Worm (Caenorhabditis elegans) whole organism, L1 larva: ENCODE data around the gene F23B12.1.

ENCODE experiments used
- C16A3.4 ChIP-seq: fragments of 150-350 bp; optimal IDR thresholded peaks from 2 replicates; lab custom pipeline; 2014; ENCODE audit warnings: missing biosample characterization, missing genetic modification characterization
- blmp-1 ChIP-seq: fragments of 150-350 bp; optimal IDR thresholded peaks from 2 replicates; lab custom pipeline; 2014; ENCODE audit warnings: missing biosample characterization, missing genetic modification characterization
- ceh-82 ChIP-seq, 3 experiments: fragments of 150-350 bp in 1 of 3; sonication (generic microtip) in 2 of 3; optimal IDR thresholded peaks; 2 replicates each; lab custom pipeline; 2014 to 2017; ENCODE audit warnings: missing biosample characterization in 3 of 3, missing genetic modification characterization in 3 of 3
- ceh-88 ChIP-seq: fragments of 200-800 bp; sonication (Bioruptor generic); IDR thresholded peaks from 2 replicates; pipeline ENCODE4 v1.3.6; 2022; ENCODE audit warnings: missing genetic modification characterization, missing compliant biosample characterization
- dpl-1 ChIP-seq, 3 experiments: fragments of 150-350 bp in 2 of 3; sonication (generic microtip) in 1 of 3; optimal IDR thresholded peaks; 2 replicates each; lab custom pipeline; 2014 to 2017; ENCODE audit warnings: missing biosample characterization in 3 of 3, missing genetic modification characterization in 3 of 3, missing genetic modification reagents in 3 of 3
- efl-1 ChIP-seq, 4 experiments: fragments of 150-350 bp; optimal IDR thresholded peaks in 3 of 4; peaks in 1 of 4; 1 replicate in 1 of 4; 2 replicates in 3 of 4; lab custom pipeline; 2014; ENCODE audit warnings: missing biosample characterization in 2 of 4, missing genetic modification characterization in 2 of 4, missing genetic modification reagents in 2 of 4
- egl-27 ChIP-seq, 2 experiments: fragments of 150-350 bp in 1 of 2; sonication (generic microtip); optimal IDR thresholded peaks; 3 replicates each; lab custom pipeline; 2017 to 2018; ENCODE audit warnings: missing biosample characterization in 2 of 2, missing genetic modification characterization in 2 of 2, missing genetic modification reagents in 2 of 2
- elt-3 ChIP-seq, 6 experiments: fragments of 150-350 bp in 1 of 6; sonication (generic microtip); optimal IDR thresholded peaks; 2 replicates each; lab custom pipeline; 2017 to 2018; ENCODE audit warnings: missing biosample characterization in 6 of 6, missing genetic modification characterization in 6 of 6, inconsistent platforms in 1 of 6
- fkh-10 ChIP-seq: sonication (generic microtip); optimal IDR thresholded peaks from 2 replicates; lab custom pipeline; 2017; ENCODE audit warnings: missing biosample characterization, missing genetic modification reagents, missing genetic modification characterization
- fkh-4 ChIP-seq: sonication (generic microtip); optimal IDR thresholded peaks from 2 replicates; lab custom pipeline; 2016; ENCODE audit warnings: missing compliant biosample characterization, missing genetic modification characterization, borderline replicate concordance
- hlh-17 ChIP-seq: fragments of 200-800 bp; sonication (Bioruptor generic); optimal IDR thresholded peaks from 2 replicates; lab custom pipeline; 2018; ENCODE audit warnings: missing genetic modification characterization, mild to moderate bottlenecking, missing compliant biosample characterization, moderate library complexity, borderline replicate concordance
- jun-1 ChIP-seq: fragments of 150-350 bp; optimal IDR thresholded peaks from 2 replicates; lab custom pipeline; 2014; ENCODE audit warnings: missing biosample characterization, missing genetic modification reagents, missing genetic modification characterization
- lin-14 ChIP-seq: fragments of 200-800 bp; sonication (Bioruptor generic); optimal IDR thresholded peaks from 2 replicates; lab custom pipeline; 2018; ENCODE audit warnings: mild to moderate bottlenecking, missing genetic modification characterization, moderate library complexity, missing compliant biosample characterization
- lin-35 ChIP-seq, 2 experiments: fragments of 150-350 bp; optimal IDR thresholded peaks; 2 replicates each; lab custom pipeline; 2014; ENCODE audit warnings: missing biosample characterization in 2 of 2, missing genetic modification characterization in 2 of 2, missing genetic modification reagents in 2 of 2
- lsy-2 ChIP-seq, 2 experiments: fragments of 150-350 bp; optimal IDR thresholded peaks; 2 replicates each; lab custom pipeline; 2014; ENCODE audit warnings: missing biosample characterization in 2 of 2, missing genetic modification characterization in 2 of 2
- mab-9 ChIP-seq: fragments of 200-800 bp; sonication (Bioruptor generic); IDR thresholded peaks from 2 replicates; pipeline ENCODE4 v1.3.6; 2022; ENCODE audit warnings: missing genetic modification reagents, missing genetic modification characterization, missing compliant biosample characterization
- nhr-20 ChIP-seq: sonication (generic microtip); optimal IDR thresholded peaks from 2 replicates; lab custom pipeline; 2016; ENCODE audit warnings: mild to moderate bottlenecking, missing genetic modification characterization, missing compliant biosample characterization
- nhr-47 ChIP-seq: sonication (generic microtip); optimal IDR thresholded peaks from 2 replicates; lab custom pipeline; 2016; ENCODE audit warnings: mild to moderate bottlenecking, missing genetic modification characterization, moderate library complexity, missing compliant biosample characterization
- nhr-71 ChIP-seq: sonication (generic microtip); optimal IDR thresholded peaks from 2 replicates; lab custom pipeline; 2016; ENCODE audit warnings: mild to moderate bottlenecking, missing genetic modification characterization, moderate library complexity, missing compliant biosample characterization
- nhr-85 ChIP-seq: sonication (generic microtip); peaks from one replicate; lab custom pipeline; 2016; ENCODE audit warnings: missing genetic modification characterization, inconsistent platforms, missing compliant biosample characterization
- pag-3 ChIP-seq: sonication (generic microtip); optimal IDR thresholded peaks from 2 replicates; lab custom pipeline; 2017; ENCODE audit warnings: missing genetic modification characterization, mild to moderate bottlenecking, missing compliant biosample characterization, antibody characterized with exemption, borderline replicate concordance; ENCODE audit not compliant: insufficient read depth
- rnt-1 ChIP-seq: sonication (generic microtip); optimal IDR thresholded peaks from 2 replicates; lab custom pipeline; 2016; ENCODE audit warnings: mild to moderate bottlenecking, missing genetic modification characterization, moderate library complexity, missing compliant biosample characterization
- skn-1 ChIP-seq: fragments of 150-350 bp; optimal IDR thresholded peaks from 2 replicates; lab custom pipeline; 2014; ENCODE audit warnings: missing biosample characterization, missing genetic modification characterization
- snu-23 ChIP-seq: sonication (generic microtip); optimal IDR thresholded peaks from 2 replicates; lab custom pipeline; 2016; ENCODE audit warnings: missing genetic modification characterization, missing compliant biosample characterization
- unc-130 ChIP-seq: fragments of 150-350 bp; optimal IDR thresholded peaks from 2 replicates; lab custom pipeline; 2017; ENCODE audit warnings: missing biosample characterization, missing genetic modification characterization, inconsistent platforms
- unc-30 ChIP-seq: sonication (generic microtip); optimal IDR thresholded peaks from 2 replicates; lab custom pipeline; 2017; ENCODE audit warnings: missing biosample characterization, missing genetic modification characterization
- unc-62 ChIP-seq: fragments of 150-350 bp; optimal IDR thresholded peaks from 2 replicates; lab custom pipeline; 2014; ENCODE audit warnings: missing biosample characterization, missing genetic modification reagents, missing genetic modification characterization
- unc-86 ChIP-seq: sonication (generic microtip); optimal IDR thresholded peaks from 2 replicates; lab custom pipeline; 2016; ENCODE audit warnings: missing genetic modification characterization, missing compliant biosample characterization
- zag-1 ChIP-seq: fragments of 150-350 bp; optimal IDR thresholded peaks from 2 replicates; lab custom pipeline; 2014; ENCODE audit warnings: missing biosample characterization, missing genetic modification characterization
- zip-4 ChIP-seq: fragments of 200-800 bp; sonication (Bioruptor generic); optimal IDR thresholded peaks from 2 replicates; lab custom pipeline; 2018; ENCODE audit warnings: mild to moderate bottlenecking, missing genetic modification characterization, moderate library complexity, missing compliant biosample characterization

F23B12.1 gene

ce11 chrV:14448669-14449068 is 19.7 kb downstream of the F23B12.1 start:
- no peak for TF ChIP-seq unc-86
- no peak for TF ChIP-seq unc-30 (tag; lab: Kevin White, UChicago)
- TF ChIP-seq lin-14 (GFP tag; lab: Kevin White, UChicago) = no peak
- no peak for TF ChIP-seq lsy-2 (tag; optimal IDR thresholded peaks at IDR 0.05; lab: Kevin White, UChicago)
- no peak for TF ChIP-seq nhr-85 (tag; lab: Kevin White, UChicago)
- TF ChIP-seq nhr-47 (tag; lab: Kevin White, UChicago) = no peak
- TF ChIP-seq ceh-82 (tag; optimal IDR thresholded peaks at IDR 0.05; lab: Kevin White, UChicago) = no peak
- no peak for TF ChIP-seq ceh-88
- peak; percentile 14 for TF ChIP-seq nhr-71 (tag; lab: Kevin White, UChicago)
- TF ChIP-seq elt-3 (tag; optimal IDR thresholded peaks at IDR 0.05; lab: Kevin White, UChicago) = peak in 1 of 6 experiments; percentile 69

- no peak for TF ChIP-seq zip-4
- no peak for TF ChIP-seq rnt-1 (tag; lab: Kevin White, UChicago)
- TF ChIP-seq nhr-47 (tag; lab: Kevin White, UChicago) = no peak
These were observed 20.4 kb downstream of the F23B12.1 start, which contains the start of gene F23B12.7 for ce11 chrV:14449397-14449796. Gene F23B12.7, plus strand, starts transcription at chrV:14449697.

DNA sequence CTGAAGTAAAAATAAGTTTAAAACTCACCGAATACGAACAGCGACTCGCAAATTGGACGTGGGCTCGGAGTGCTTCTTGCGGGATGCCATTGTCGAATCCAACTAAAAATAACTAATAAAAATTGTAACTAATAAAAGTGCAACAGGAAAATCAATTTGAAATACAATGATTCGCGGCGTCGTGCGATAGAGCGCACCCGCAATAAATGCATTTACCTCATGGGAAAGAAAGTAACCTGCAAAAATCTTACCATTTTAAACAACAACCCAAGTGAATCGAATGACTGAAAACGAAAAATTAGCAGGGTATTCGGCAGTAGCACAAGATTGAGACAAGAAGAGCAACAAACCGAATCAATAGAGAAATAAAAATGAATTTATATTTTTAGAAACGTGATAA is 27.7 kb downstream of the F23B12.1 start, which contains the start of gene bmk-1:
Gene bmk-1 (minus strand): TSS at position 359 of the 400 bp plus-strand sequence.
- peak; percentile 13 for TF ChIP-seq nhr-20 (tag; lab: Kevin White, UChicago)
- no peak for TF ChIP-seq skn-1 (tag; lab: Kevin White, UChicago)
- TF ChIP-seq fkh-10 (GFP tag; lab: Kevin White, UChicago) = no peak
- TF ChIP-seq pag-3 (tag; lab: Kevin White, UChicago) = no peak
- TF ChIP-seq hlh-17 (GFP tag; lab: Kevin White, UChicago) = no peak
- TF ChIP-seq unc-130 = peak; percentile 16
- no peak for TF ChIP-seq jun-1
- peak; percentile 75 to 87 (median 82) for TF ChIP-seq dpl-1 (GFP tag; optimal IDR thresholded peaks at IDR 0.05; lab: Kevin White, UChicago)
- TF ChIP-seq blmp-1 (tag; lab: Kevin White, UChicago) = no peak
- peak in 1 of 2 experiments; percentile 49 for TF ChIP-seq lsy-2 (tag; optimal IDR thresholded peaks at IDR 0.05; lab: Kevin White, UChicago)
- TF ChIP-seq fkh-4 (tag; lab: Kevin White, UChicago) = no peak
- TF ChIP-seq mab-9 (GFP tag; lab: Robert Waterston, UW) = no peak
- TF ChIP-seq efl-1 (optimal IDR thresholded peaks at IDR 0.05; lab: Kevin White, UChicago) = peak; percentile 82 to 94
- TF ChIP-seq efl-1 (GFP tag; optimal IDR thresholded peaks at IDR 0.05 in 1 of 2; lab: Kevin White, UChicago) = peak; percentile 84 to 99
- peak; percentile 23 for TF ChIP-seq C16A3.4 (tag; lab: Kevin White, UChicago)
- TF ChIP-seq snu-23 (GFP tag; lab: Kevin White, UChicago) = peak; percentile 4
- no peak for TF ChIP-seq egl-27 (tag; optimal IDR thresholded peaks at IDR 0.05; lab: Kevin White, UChicago)
- TF ChIP-seq lin-35 (GFP tag; optimal IDR thresholded peaks at IDR 0.05; lab: Kevin White, UChicago) = peak; percentile 71 to 92
- TF ChIP-seq, all 84 proteins: peak for 8

- TF ChIP-seq zag-1 (tag; lab: Kevin White, UChicago) = no peak
- TF ChIP-seq lsy-2 (tag; optimal IDR thresholded peaks at IDR 0.05; lab: Kevin White, UChicago) = no peak
- TF ChIP-seq unc-62 = no peak
These were observed 28.1 kb downstream of the F23B12.1 start, which contains the start of gene coh-3 for ce11 chrV:14457070-14457469. Gene coh-3, plus strand, starts transcription at chrV:14457422.

- TF ChIP-seq dpl-1 (GFP tag; optimal IDR thresholded peaks at IDR 0.05; lab: Kevin White, UChicago) (peak in 1 of 3 experiments; percentile 7), efl-1 (optimal IDR thresholded peaks at IDR 0.05; lab: Kevin White, UChicago) (peak in 1 of 2 experiments; percentile 6), efl-1 (GFP tag; optimal IDR thresholded peaks at IDR 0.05 in 1 of 2; lab: Kevin White, UChicago) (peak; percentile 15 to 86), lsy-2 (tag; optimal IDR thresholded peaks at IDR 0.05; lab: Kevin White, UChicago) (no peak)
These were observed 31.2 kb downstream of the F23B12.1 start for ce11 chrV:14460122-14460521.
